Worm (Caenorhabditis elegans): ENCODE results near the gene gpd-1.

Gene gpd-1

ce11 chrII:10390250-10390821 lies 3.6 kb upstream of the gpd-1 start (continued):
- no peak for TF ChIP-seq ztf-6 (GFP tag; IDR thresholded peaks at IDR 0.05)
- TF ChIP-seq dpl-1 (GFP tag; optimal IDR thresholded peaks at IDR 0.05): no peak
- no peak for TF ChIP-seq mcd-1 (GFP tag; IDR thresholded peaks at IDR 0.05)
- no peak for TF ChIP-seq ZK185.1 (tag; optimal IDR thresholded peaks at IDR 0.05; ENCODE audit: poor library complexity, severe bottlenecking)
- TF ChIP-seq ceh-27 (GFP tag; optimal IDR thresholded peaks at IDR 0.05): no peak
- no peak for TF ChIP-seq tbx-9 (tag; optimal IDR thresholded peaks at IDR 0.05; ENCODE audit: borderline replicate concordance)
- no peak for TF ChIP-seq madf-10 (tag; optimal IDR thresholded peaks at IDR 0.05)
- no peak for TF ChIP-seq lag-1 (GFP tag; IDR thresholded peaks at IDR 0.05)
- no peak for TF ChIP-seq tlf-1 (GFP tag; optimal IDR thresholded peaks at IDR 0.05)
- no peak for TF ChIP-seq lir-1 (GFP tag; conservative IDR thresholded peaks at IDR 0.05)
- TF ChIP-seq nhr-80 (tag; optimal IDR thresholded peaks at IDR 0.05): no peak

ce11 chrII:10390854-10391253 lies 3.1 kb upstream of the gpd-1 start, which contains the start of the genes T09F3.2 and T09F3.7:
T09F3.2 (plus strand) TSS chrII:10391154.
T09F3.7 (plus strand) TSS chrII:10391168.
- TF ChIP-seq rcor-1 (GFP tag; IDR thresholded peaks at IDR 0.05) (no peak), F39B2.1 (GFP tag; IDR thresholded peaks at IDR 0.05) (no peak), efl-1 (GFP tag; optimal IDR thresholded peaks at IDR 0.05) (no peak), ztf-6 (GFP tag; IDR thresholded peaks at IDR 0.05) (no peak), mcd-1 (GFP tag; IDR thresholded peaks at IDR 0.05) (no peak), egrh-3 (GFP tag; IDR thresholded peaks at IDR 0.05) (no peak), ceh-27 (GFP tag; optimal IDR thresholded peaks at IDR 0.05) (no peak), repo-1 (tag; optimal IDR thresholded peaks at IDR 0.05) (no peak), unc-62 (GFP tag; optimal IDR thresholded peaks at IDR 0.05) (no peak), ceh-40 (GFP tag; IDR thresholded peaks at IDR 0.05) (no peak), fkh-3 (tag; optimal IDR thresholded peaks at IDR 0.05) (no peak), dox-1 (GFP tag; IDR thresholded peaks at IDR 0.05) (no peak), mel-28 (tag; optimal IDR thresholded peaks at IDR 0.05; ENCODE audit: borderline replicate concordance) (no peak), nhr-179 (tag; optimal IDR thresholded peaks at IDR 0.05) (no peak), lin-54 (GFP tag; optimal IDR thresholded peaks at IDR 0.05) (no peak), B0035.1 (tag; optimal IDR thresholded peaks at IDR 0.05) (no peak), lsl-1 (GFP tag; optimal IDR thresholded peaks at IDR 0.05) (no peak), ztf-28 (GFP tag; IDR thresholded peaks at IDR 0.05) (no peak)

ce11 chrII:10395303-10395757 lies 1.4 kb downstream of the gpd-1 start, which contains the start of gene T09F3.4:
T09F3.4 (plus strand) TSS chrII:10395707.
- TF ChIP-seq tbx-9 (tag; optimal IDR thresholded peaks at IDR 0.05; ENCODE audit: borderline replicate concordance): no peak
- peak; percentile 9; the same call in 1 of the 2 replicates for TF ChIP-seq lin-26 (GFP tag; IDR thresholded peaks at IDR 0.05)
- no peak for TF ChIP-seq nhr-120 (GFP tag; IDR thresholded peaks at IDR 0.05)
- no peak for TF ChIP-seq nfyb-1 (GFP tag; IDR thresholded peaks at IDR 0.05)
- no peak for TF ChIP-seq ztf-6 (GFP tag; IDR thresholded peaks at IDR 0.05)
- peak; percentile 61 for TF ChIP-seq F33H1.4 (GFP tag; IDR thresholded peaks at IDR 0.05)
- no peak for TF ChIP-seq nhr-90 (tag; optimal IDR thresholded peaks at IDR 0.05)
- no peak for TF ChIP-seq F23B12.7 (tag; optimal IDR thresholded peaks at IDR 0.05; ENCODE audit: insufficient read depth)
- TF ChIP-seq F39B2.1 (GFP tag; IDR thresholded peaks at IDR 0.05): no peak
- TF ChIP-seq F55B11.4 (tag; optimal IDR thresholded peaks at IDR 0.05; ENCODE audit: borderline replicate concordance, insufficient read depth): no peak
- no peak for TF ChIP-seq zim-3 (tag; optimal IDR thresholded peaks at IDR 0.05)
- no peak for TF ChIP-seq ztf-22 (GFP tag; optimal IDR thresholded peaks at IDR 0.05)
- TF ChIP-seq lin-40 (tag; optimal IDR thresholded peaks at IDR 0.05): no peak
- TF ChIP-seq lsl-1 (GFP tag; optimal IDR thresholded peaks at IDR 0.05): peak; percentile 43
- TF ChIP-seq sdz-38 (tag; optimal IDR thresholded peaks at IDR 0.05): no peak
- no peak for TF ChIP-seq B0035.1 (tag; optimal IDR thresholded peaks at IDR 0.05)
- no peak for TF ChIP-seq sea-2 (GFP tag; IDR thresholded peaks at IDR 0.05)
- peak; percentile 33 for TF ChIP-seq ceh-27 (GFP tag; optimal IDR thresholded peaks at IDR 0.05)
- TF ChIP-seq madf-6 (GFP tag; IDR thresholded peaks at IDR 0.05): peak; percentile 82
- no peak for TF ChIP-seq die-1 (tag; optimal IDR thresholded peaks at IDR 0.05)
- peak; percentile 70 for TF ChIP-seq unc-130 (GFP tag; optimal IDR thresholded peaks at IDR 0.05)
- TF ChIP-seq dpl-1 (GFP tag; optimal IDR thresholded peaks at IDR 0.05): peak; percentile 13
- no peak for TF ChIP-seq Y53F4B.3 (GFP tag; IDR thresholded peaks at IDR 0.05)
- TF ChIP-seq rec-8 (tag; optimal IDR thresholded peaks at IDR 0.05): peak in 1 of 2 experiments; percentile 2
- TF ChIP-seq madf-10 (tag; optimal IDR thresholded peaks at IDR 0.05): peak; percentile 39
- TF ChIP-seq K11D2.4 (GFP tag; IDR thresholded peaks at IDR 0.05): no peak
- TF ChIP-seq aptf-3 (GFP tag; IDR thresholded peaks at IDR 0.05): no peak
